Worm (Caenorhabditis elegans) whole organism, young adult: Measurements from ENCODE around the gene T01C4.8.

Experiments
- F39B2.1 ChIP-seq: fragments of 200-800 bp; sonication (Bioruptor generic); IDR thresholded peaks from 2 replicates; pipeline ENCODE4 v1.3.6; 2022; ENCODE audit warnings: missing genetic modification reagents, missing genetic modification characterization, missing compliant biosample characterization
- ceh-58 ChIP-seq: fragments of 200-800 bp; sonication (Bioruptor generic); IDR thresholded peaks from 2 replicates; pipeline ENCODE4 v1.3.6; 2022; ENCODE audit warnings: missing genetic modification characterization, missing compliant biosample characterization
- lin-35 ChIP-seq, 3 experiments: fragments of 150-350 bp in 2 of 3; sonication (generic microtip) in 1 of 3; optimal IDR thresholded peaks; 2 replicates each; lab custom pipeline; 2014 to 2018; ENCODE audit warnings: missing biosample characterization in 3 of 3, missing genetic modification characterization in 3 of 3, missing genetic modification reagents in 3 of 3

DNA sequence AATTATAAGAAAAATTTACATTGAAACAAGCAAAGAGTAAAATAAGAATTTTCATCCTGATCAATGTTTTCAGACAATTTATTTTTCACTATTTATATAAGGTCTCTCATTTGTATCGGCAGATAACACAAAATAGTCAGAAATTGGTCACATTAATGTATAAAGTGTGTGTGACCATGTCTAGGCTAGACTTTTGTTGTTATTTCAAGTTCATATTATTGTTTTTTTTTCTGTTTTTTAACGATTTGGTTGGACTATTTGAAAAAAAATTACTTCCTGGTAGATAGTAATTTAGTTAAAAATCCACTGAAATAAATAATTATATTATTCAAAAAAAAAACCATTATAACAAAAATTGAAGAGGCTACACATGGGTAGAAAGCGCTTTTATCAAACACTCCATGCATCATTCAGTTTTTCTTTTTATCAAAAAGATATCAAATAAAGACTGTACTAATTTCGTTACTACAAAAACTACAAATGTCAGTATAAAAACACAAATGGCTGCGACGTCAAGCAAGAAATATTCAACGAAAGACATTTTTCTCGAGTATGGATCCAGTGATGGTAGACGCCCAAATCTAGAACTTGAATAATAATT is 16.0 kb upstream of the T01C4.8 start, which contains the start of gene ugt-37:
- no peak for TF ChIP-seq F39B2.1 (GFP tag; lab: Robert Waterston, UW)
- no peak for TF ChIP-seq lin-35 (GFP tag; optimal IDR thresholded peaks at IDR 0.05; lab: Kevin White, UChicago)
- no peak for TF ChIP-seq ceh-58 (GFP tag; lab: Robert Waterston, UW)
